Worm (Caenorhabditis elegans): ENCODE measurements around the gene jnk-1.

- peak; percentile 65 for TF ChIP-seq mep-1 (tag; optimal IDR thresholded peaks at IDR 0.05)
- TF ChIP-seq lin-13 (tag; optimal IDR thresholded peaks at IDR 0.05) = peak; percentile 58
- TF ChIP-seq ztf-11 (tag; optimal IDR thresholded peaks at IDR 0.05) = no peak
- TF ChIP-seq hlh-1 (tag; optimal IDR thresholded peaks at IDR 0.05) = no peak
- TF ChIP-seq nhr-28 (tag; optimal IDR thresholded peaks at IDR 0.05) = no peak
- TF ChIP-seq tbx-8 (GFP tag; optimal IDR thresholded peaks at IDR 0.05) = no peak
- TF ChIP-seq sptf-1 (tag; optimal IDR thresholded peaks at IDR 0.05) = peak; percentile 38
- TF ChIP-seq nhr-76 (tag; optimal IDR thresholded peaks at IDR 0.05) = no peak
- TF ChIP-seq unc-120 (tag; optimal IDR thresholded peaks at IDR 0.05; ENCODE audit: poor library complexity, severe bottlenecking) = no peak
- no peak for TF ChIP-seq unc-62 (GFP tag; optimal IDR thresholded peaks at IDR 0.05)
Observed at ce11 chrIV:6919318-6919717, 38.1 kb upstream of the jnk-1 start, which contains the start of gene ruvb-2.
